Worm (Caenorhabditis elegans) whole organism, mixed stage, embryonic: ENCODE results near the gene unc-104.

Source experiments
- M03D4.4 ChIP-seq: sonication (generic microtip); optimal IDR thresholded peaks from 2 replicates; lab custom pipeline; 2017; ENCODE audit warnings: mild to moderate bottlenecking, missing genetic modification characterization, missing compliant biosample characterization
- bed-3 ChIP-seq: fragments of 200-800 bp; sonication (Bioruptor generic); optimal IDR thresholded peaks from 3 replicates; lab custom pipeline; 2018; ENCODE audit warnings: mild to moderate bottlenecking, missing genetic modification characterization, moderate library complexity, missing compliant biosample characterization
- blmp-1 ChIP-seq: fragments of 150-350 bp; optimal IDR thresholded peaks from 2 replicates; lab custom pipeline; 2014; ENCODE audit warnings: missing biosample characterization, missing genetic modification characterization
- ceh-39 ChIP-seq: fragments of 150-350 bp; optimal IDR thresholded peaks from 2 replicates; lab custom pipeline; 2014; ENCODE audit warnings: missing biosample characterization, missing genetic modification characterization
- ceh-43 ChIP-seq: fragments of 200-800 bp; sonication (Bioruptor generic); optimal IDR thresholded peaks from 2 replicates; lab custom pipeline; 2018; ENCODE audit warnings: mild to moderate bottlenecking, missing genetic modification characterization, moderate library complexity, missing compliant biosample characterization
- ces-1 ChIP-seq: fragments of 150-350 bp; optimal IDR thresholded peaks from 2 replicates; lab custom pipeline; 2014; ENCODE audit warnings: missing biosample characterization, missing genetic modification reagents, missing genetic modification characterization
- cnd-1 ChIP-seq: fragments of 200-800 bp; sonication (Bioruptor generic); optimal IDR thresholded peaks from 2 replicates; lab custom pipeline; 2018; ENCODE audit warnings: mild to moderate bottlenecking, missing genetic modification characterization, missing compliant biosample characterization
- drap-1 ChIP-seq: fragments of 200-800 bp; sonication (Bioruptor generic); optimal IDR thresholded peaks from 3 replicates; lab custom pipeline; 2018; ENCODE audit warnings: mild to moderate bottlenecking, missing genetic modification characterization, missing compliant biosample characterization
- elt-1 ChIP-seq: sonication (generic microtip); optimal IDR thresholded peaks from 2 replicates; lab custom pipeline; 2017; ENCODE audit warnings: missing genetic modification characterization, mild to moderate bottlenecking, missing compliant biosample characterization, antibody characterized with exemption, moderate library complexity, borderline replicate concordance; ENCODE audit not compliant: insufficient read depth
- elt-3 ChIP-seq: fragments of 150-350 bp; optimal IDR thresholded peaks from 2 replicates; lab custom pipeline; 2014; ENCODE audit warnings: missing biosample characterization, missing genetic modification characterization
- flh-1 ChIP-seq: fragments of 200-800 bp; sonication (Bioruptor generic); optimal IDR thresholded peaks from 2 replicates; lab custom pipeline; 2018; ENCODE audit warnings: mild to moderate bottlenecking, missing genetic modification characterization, moderate library complexity, missing compliant biosample characterization
- ham-2 ChIP-seq: fragments of 200-800 bp; sonication (Bioruptor generic); optimal IDR thresholded peaks from 2 replicates; lab custom pipeline; 2018; ENCODE audit warnings: mild to moderate bottlenecking, missing genetic modification characterization, missing compliant biosample characterization
- hlh-1 ChIP-seq: fragments of 150-350 bp; optimal IDR thresholded peaks from 2 replicates; lab custom pipeline; 2014; ENCODE audit warnings: missing biosample characterization, missing genetic modification reagents, missing genetic modification characterization
- lin-13 ChIP-seq: fragments of 150-350 bp; optimal IDR thresholded peaks from 2 replicates; lab custom pipeline; 2014; ENCODE audit warnings: missing biosample characterization, missing genetic modification characterization
- lin-32 ChIP-seq: fragments of 200-800 bp; sonication (Bioruptor generic); optimal IDR thresholded peaks from 2 replicates; lab custom pipeline; 2018; ENCODE audit warnings: mild to moderate bottlenecking, missing genetic modification characterization, missing compliant biosample characterization
- lsy-2 ChIP-seq: fragments of 150-350 bp; optimal IDR thresholded peaks from 2 replicates; lab custom pipeline; 2014; ENCODE audit warnings: missing biosample characterization, missing genetic modification characterization
- mab-5 ChIP-seq: fragments of 150-350 bp; optimal IDR thresholded peaks from 2 replicates; lab custom pipeline; 2014; ENCODE audit warnings: missing biosample characterization, missing genetic modification characterization
- mep-1 ChIP-seq: fragments of 150-350 bp; optimal IDR thresholded peaks from 2 replicates; lab custom pipeline; 2017; ENCODE audit warnings: missing biosample characterization, missing genetic modification reagents, missing genetic modification characterization, inconsistent platforms
- mls-2 ChIP-seq: sonication (generic microtip); optimal IDR thresholded peaks from 2 replicates; lab custom pipeline; 2016; ENCODE audit warnings: mild to moderate bottlenecking, missing genetic modification characterization, moderate library complexity, missing compliant biosample characterization
- nhr-12 ChIP-seq: fragments of 150-350 bp; optimal IDR thresholded peaks from 2 replicates; lab custom pipeline; 2014; ENCODE audit warnings: missing biosample characterization, missing genetic modification characterization
- nhr-2 ChIP-seq: fragments of 150-350 bp; optimal IDR thresholded peaks from 2 replicates; lab custom pipeline; 2014; ENCODE audit warnings: missing biosample characterization, missing genetic modification characterization
- nhr-237 ChIP-seq: fragments of 150-350 bp; optimal IDR thresholded peaks from 2 replicates; lab custom pipeline; 2014; ENCODE audit warnings: missing biosample characterization, missing genetic modification characterization
- nhr-28 ChIP-seq: fragments of 150-350 bp; optimal IDR thresholded peaks from 2 replicates; lab custom pipeline; 2014; ENCODE audit warnings: missing biosample characterization, missing genetic modification characterization
- nhr-76 ChIP-seq: sonication (generic microtip); optimal IDR thresholded peaks from 2 replicates; lab custom pipeline; 2017; ENCODE audit warnings: missing biosample characterization, missing genetic modification characterization
- pha-4 ChIP-seq: fragments of 150-350 bp; optimal IDR thresholded peaks from 2 replicates; lab custom pipeline; 2018; ENCODE audit warnings: missing biosample characterization, missing genetic modification reagents, missing genetic modification characterization
- sem-2 ChIP-seq: fragments of 200-800 bp; sonication (Bioruptor generic); optimal IDR thresholded peaks from 2 replicates; lab custom pipeline; 2018; ENCODE audit warnings: mild to moderate bottlenecking, missing genetic modification characterization, missing compliant biosample characterization
- sptf-1 ChIP-seq: sonication (generic microtip); optimal IDR thresholded peaks from 2 replicates; lab custom pipeline; 2017; ENCODE audit warnings: mild to moderate bottlenecking, missing genetic modification characterization, moderate library complexity, missing compliant biosample characterization
- tbx-8 ChIP-seq: fragments of 200-800 bp; sonication (Bioruptor generic); optimal IDR thresholded peaks from 2 replicates; lab custom pipeline; 2018; ENCODE audit warnings: mild to moderate bottlenecking, missing genetic modification characterization, moderate library complexity, missing compliant biosample characterization
- unc-120 ChIP-seq: sonication (generic microtip); optimal IDR thresholded peaks from 2 replicates; lab custom pipeline; 2017; ENCODE audit warnings: missing genetic modification characterization, missing compliant biosample characterization; ENCODE audit not compliant: poor library complexity, severe bottlenecking
- unc-39 ChIP-seq: fragments of 150-350 bp; optimal IDR thresholded peaks from 2 replicates; lab custom pipeline; 2014; ENCODE audit warnings: missing biosample characterization, missing genetic modification characterization
- unc-62 ChIP-seq: fragments of 150-350 bp; optimal IDR thresholded peaks from 2 replicates; lab custom pipeline; 2014; ENCODE audit warnings: missing biosample characterization, missing genetic modification reagents, missing genetic modification characterization
- zip-8 ChIP-seq: fragments of 150-350 bp; optimal IDR thresholded peaks from 2 replicates; lab custom pipeline; 2014; ENCODE audit warnings: missing biosample characterization, missing genetic modification characterization
- ztf-11 ChIP-seq: fragments of 150-350 bp; optimal IDR thresholded peaks from 2 replicates; lab custom pipeline; 2014; ENCODE audit warnings: missing biosample characterization, missing genetic modification characterization

Gene unc-104

DNA sequence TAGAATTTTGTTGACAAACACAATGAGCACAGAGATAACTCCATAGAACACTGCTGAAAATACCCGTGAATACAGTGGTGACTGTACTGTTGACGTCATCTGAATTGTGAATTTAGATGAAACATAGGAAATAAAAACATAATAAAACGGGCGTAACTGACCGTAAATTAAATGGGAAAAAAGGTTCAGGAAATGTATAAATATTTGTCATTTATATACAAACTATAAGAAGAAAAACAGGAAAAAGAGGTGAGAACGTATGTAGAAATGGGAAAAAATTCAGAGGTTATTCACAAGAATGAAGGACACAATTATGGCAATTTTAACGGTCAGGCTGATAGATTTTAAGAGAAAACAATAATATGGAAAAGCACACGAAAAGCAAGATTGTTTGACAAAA lies 17.8 kb downstream of the unc-104 start, which contains the start of gene sqv-7:
sqv-7 (minus strand) TSS at position 101 of the 400 bp plus-strand sequence.
- TF ChIP-seq mls-2 (tag; lab: Kevin White, UChicago): no peak
- no peak for TF ChIP-seq cnd-1 (tag; lab: Kevin White, UChicago)
- no peak for TF ChIP-seq unc-120 (tag; lab: Kevin White, UChicago)
- no peak for TF ChIP-seq M03D4.4 (tag; lab: Kevin White, UChicago)
- TF ChIP-seq elt-1 (tag; lab: Kevin White, UChicago): no peak
- TF ChIP-seq elt-3: no peak
- TF ChIP-seq lin-32 (GFP tag; lab: Kevin White, UChicago): no peak
- no peak for TF ChIP-seq lsy-2 (tag; lab: Kevin White, UChicago)
- no peak for TF ChIP-seq ztf-11 (tag; lab: Kevin White, UChicago)
- TF ChIP-seq nhr-28 (tag; lab: Kevin White, UChicago): no peak
- TF ChIP-seq drap-1 (GFP tag; lab: Kevin White, UChicago): no peak
- no peak for TF ChIP-seq lin-13 (tag; lab: Kevin White, UChicago)
- TF ChIP-seq tbx-8 (GFP tag; lab: Kevin White, UChicago): no peak
- TF ChIP-seq bed-3 (GFP tag; lab: Kevin White, UChicago): no peak
- no peak for TF ChIP-seq pha-4 (tag; lab: Kevin White, UChicago)
- TF ChIP-seq unc-62: no peak
- TF ChIP-seq mep-1 (tag; lab: Kevin White, UChicago): no peak
- TF ChIP-seq nhr-237 (tag; lab: Kevin White, UChicago): no peak
- TF ChIP-seq unc-39 (tag; lab: Kevin White, UChicago): no peak
- TF ChIP-seq flh-1 (GFP tag; lab: Kevin White, UChicago): no peak

DNA sequence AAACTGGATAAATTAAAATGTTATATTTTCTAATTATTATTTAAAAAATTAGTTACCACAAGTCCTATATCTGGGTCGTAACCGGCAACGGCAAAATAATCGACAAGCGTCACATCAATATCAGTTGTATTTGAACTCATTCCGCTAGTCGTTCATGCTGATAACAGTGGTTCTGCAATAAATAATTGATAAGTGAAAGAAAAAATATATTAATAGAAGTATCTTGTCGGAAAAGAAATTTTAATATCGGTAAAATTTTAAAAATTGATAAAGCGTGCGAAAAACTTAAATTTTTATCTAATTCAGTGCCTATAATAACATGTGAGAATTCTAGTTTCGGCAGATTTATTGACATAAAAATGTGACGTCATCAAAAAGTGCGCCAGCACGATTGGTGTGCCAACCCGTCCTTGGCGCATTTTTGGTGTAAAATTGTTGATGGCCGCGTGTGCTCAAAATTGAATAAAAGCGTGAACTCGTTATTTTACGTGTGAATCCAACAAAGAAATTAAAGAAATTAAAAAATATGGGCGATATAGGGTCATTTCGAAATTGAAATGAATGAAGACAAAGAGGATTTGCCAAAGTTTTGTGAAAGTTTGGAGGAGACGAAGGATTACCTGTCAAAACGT lies 27.7 kb downstream of the unc-104 start, which contains the start of the genes lst-6 and lst-5:
lst-6 (minus strand) TSS at position 140 of the 632 bp plus-strand sequence.
lst-5 (plus strand) TSS at position 544 of the 632 bp plus-strand sequence.
- TF ChIP-seq drap-1 (GFP tag; lab: Kevin White, UChicago) (no peak), ztf-11 (tag; lab: Kevin White, UChicago) (no peak), zip-8 (tag; lab: Kevin White, UChicago) (peak; percentile 70), blmp-1 (tag; lab: Kevin White, UChicago) (no peak), sem-2 (GFP tag; lab: Kevin White, UChicago) (no peak), nhr-76 (tag; lab: Kevin White, UChicago) (no peak), tbx-8 (GFP tag; lab: Kevin White, UChicago) (no peak), ceh-43 (GFP tag; lab: Kevin White, UChicago) (no peak), mab-5 (tag; lab: Kevin White, UChicago) (no peak), nhr-2 (no peak), unc-120 (tag; lab: Kevin White, UChicago) (no peak), lsy-2 (tag; lab: Kevin White, UChicago) (peak; percentile 50), ces-1 (GFP tag; lab: Kevin White, UChicago) (peak; percentile 60), mep-1 (tag; lab: Kevin White, UChicago) (peak; percentile 47), hlh-1 (tag; lab: Kevin White, UChicago) (no peak), unc-62 (peak; percentile 38), pha-4 (tag; lab: Kevin White, UChicago) (peak; percentile 19), ham-2 (no peak), M03D4.4 (tag; lab: Kevin White, UChicago) (no peak), elt-3 (no peak), nhr-12 (tag; lab: Kevin White, UChicago) (no peak), mls-2 (tag; lab: Kevin White, UChicago) (no peak), nhr-237 (tag; lab: Kevin White, UChicago) (no peak), ceh-39 (tag; lab: Kevin White, UChicago) (no peak), nhr-28 (tag; lab: Kevin White, UChicago) (no peak), lin-13 (tag; lab: Kevin White, UChicago) (peak; percentile 22), bed-3 (GFP tag; lab: Kevin White, UChicago) (no peak), sptf-1 (peak; percentile 33), elt-1 (tag; lab: Kevin White, UChicago) (no peak)
